Fruit fly (Drosophila melanogaster): ENCODE results near the gene CG10340.

The CG10340 gene

dm6 chr3R:16655494-16656493 lies 41.6 kb upstream of the CG10340 start, which contains the start of gene modSP (continued):
- TF ChIP-seq Taf1 (GFP tag; IDR thresholded peaks at IDR 0.05) (peak; percentile 38; the same call in 1 of the 2 replicates), NC2β (GFP tag; optimal IDR thresholded peaks at IDR 0.05) (no peak), CG6854 (GFP tag; optimal IDR thresholded peaks at IDR 0.05) (no peak), CG43689 (GFP tag; IDR thresholded peaks at IDR 0.05) (no peak), tll (GFP tag; optimal IDR thresholded peaks at IDR 0.05) (no peak), CG11504 (tag; optimal IDR thresholded peaks at IDR 0.05) (peak; percentile 35), lola (GFP tag; optimal IDR thresholded peaks at IDR 0.05) (no peak), danr (GFP tag; IDR thresholded peaks at IDR 0.05) (no peak), mirr (GFP tag; optimal IDR thresholded peaks at IDR 0.05) (no peak), CG4820 (GFP tag; optimal IDR thresholded peaks at IDR 0.05) (no peak), CG11093 (GFP tag; IDR thresholded peaks at IDR 0.05) (no peak), repo (GFP tag; optimal IDR thresholded peaks at IDR 0.05) (no peak), jumu (GFP tag; optimal IDR thresholded peaks at IDR 0.05) (peak; percentile 18), chinmo (GFP tag; IDR thresholded peaks at IDR 0.05; ENCODE audit: partially characterized antibody) (peak; percentile 91), C15 (GFP tag; IDR thresholded peaks at IDR 0.05) (0 out of 3 replicates have a peak, but pooled peaks have one; percentile 13), Antp (GFP tag; optimal IDR thresholded peaks at IDR 0.05) (peak; percentile 48), CG12071 (GFP tag; optimal IDR thresholded peaks at IDR 0.05) (no peak), fu2 (GFP tag; optimal IDR thresholded peaks at IDR 0.05) (no peak), MTF-1 (GFP tag; optimal IDR thresholded peaks at IDR 0.05; ENCODE audit: borderline replicate concordance) (no peak), Xrp1 (GFP tag; IDR thresholded peaks at IDR 0.05) (no peak), CG10654 (GFP tag; optimal IDR thresholded peaks at IDR 0.05) (no peak), Chrac-16 (GFP tag; optimal IDR thresholded peaks at IDR 0.05) (peak; percentile 10), B-H2 (GFP tag; optimal IDR thresholded peaks at IDR 0.05) (no peak), caup (GFP tag; optimal IDR thresholded peaks at IDR 0.05; ENCODE audit: severe bottlenecking) (no peak), nom (GFP tag; optimal IDR thresholded peaks at IDR 0.05) (peak; percentile 75), HLH54F (GFP tag; optimal IDR thresholded peaks at IDR 0.05) (peak; percentile 52), CG8478 (optimal IDR thresholded peaks at IDR 0.05) (no peak), bbx (GFP tag; IDR thresholded peaks at IDR 0.05; ENCODE audit: partially characterized antibody) (peak; percentile 83), sqz (GFP tag; optimal IDR thresholded peaks at IDR 0.05) (no peak), Mes4 (GFP tag; optimal IDR thresholded peaks at IDR 0.05) (no peak), Fer2 (tag; optimal IDR thresholded peaks at IDR 0.05) (no peak), bsh (GFP tag; optimal IDR thresholded peaks at IDR 0.05) (peak in 1 of 2 experiments; percentile 18), PHDP (tag; optimal IDR thresholded peaks at IDR 0.05) (no peak), CG6272 (GFP tag; IDR thresholded peaks at IDR 0.05) (no peak), Aef1 (GFP tag; IDR thresholded peaks at IDR 0.05) (no peak), ham (GFP tag; IDR thresholded peaks at IDR 0.05) (no peak), CG17829 (tag; optimal IDR thresholded peaks at IDR 0.05) (peak; percentile 29), lmd (GFP tag; IDR thresholded peaks at IDR 0.05) (no peak; the same call in 1 of the 2 replicates), CG11247 (GFP tag; IDR thresholded peaks at IDR 0.05) (0 out of 2 replicates have a peak, but pooled peaks have one; percentile 36), oc (tag; optimal IDR thresholded peaks at IDR 0.05) (no peak), CG3995 (GFP tag; optimal IDR thresholded peaks at IDR 0.05) (no peak), phol (tag; optimal IDR thresholded peaks at IDR 0.05) (peak; percentile 13), CG7987 (GFP tag; optimal IDR thresholded peaks at IDR 0.05) (no peak), zen (tag; optimal IDR thresholded peaks at IDR 0.05) (peak; percentile 19), Oaz (GFP tag; IDR thresholded peaks at IDR 0.05) (no peak), stc (GFP tag; IDR thresholded peaks at IDR 0.05) (peak; percentile 20; the same call in 1 of the 2 replicates), Awh (GFP tag; IDR thresholded peaks at IDR 0.05) (0 out of 2 replicates have a peak, but pooled peaks have one; percentile 13), CG30020 (tag; optimal IDR thresholded peaks at IDR 0.05) (no peak)

All from whole organism, embryonic.